Fruit fly (Drosophila melanogaster) whole organism, prepupa: Measurements from ENCODE around the gene CG34287.

ENCODE experiments used
- CG10669 ChIP-seq: fragments of 200-800 bp; sonication (Bioruptor generic); optimal IDR thresholded peaks from 3 replicates; lab custom pipeline; 2018; ENCODE audit warnings: missing biosample characterization, mild to moderate bottlenecking, missing genetic modification characterization, moderate library complexity
- CG11762 ChIP-seq: fragments of 200-800 bp; sonication (Bioruptor generic); optimal IDR thresholded peaks from 3 replicates; lab custom pipeline; 2016; ENCODE audit warnings: missing biosample characterization, missing genetic modification characterization; ENCODE audit not compliant: insufficient read depth
- CG15336 ChIP-seq: fragments of 200-800 bp; sonication (Bioruptor generic); IDR thresholded peaks from 2 replicates; pipeline ENCODE4 v1.3.6; 2022; ENCODE audit warnings: missing biosample characterization, missing genetic modification characterization
- CG1621 ChIP-seq: fragments of 200-800 bp; sonication (Bioruptor generic); optimal IDR thresholded peaks from 3 replicates; lab custom pipeline; 2018; ENCODE audit warnings: missing biosample characterization, mild to moderate bottlenecking, missing genetic modification characterization
- CG3032 ChIP-seq: fragments of 200-800 bp; optimal IDR thresholded peaks from 2 replicates; lab custom pipeline; 2019; ENCODE audit warnings: missing biosample characterization, mild to moderate bottlenecking, missing genetic modification characterization, moderate library complexity
- CG3919 ChIP-seq: fragments of 200-800 bp; sonication (Bioruptor generic); optimal IDR thresholded peaks from 3 replicates; lab custom pipeline; 2016; ENCODE audit warnings: missing biosample characterization, missing genetic modification characterization
- CG4318 ChIP-seq: fragments of 200-800 bp; sonication (Bioruptor generic); optimal IDR thresholded peaks from 3 replicates; lab custom pipeline; 2017; ENCODE audit warnings: missing biosample characterization, mild to moderate bottlenecking, missing genetic modification characterization
- CG6163 ChIP-seq: fragments of 200-800 bp; sonication (Bioruptor generic); IDR thresholded peaks from 3 replicates; pipeline ENCODE4 v1.3.6; 2022; ENCODE audit warnings: missing biosample characterization, missing genetic modification characterization
- CG6792 ChIP-seq: fragments of 200-800 bp; sonication (Bioruptor generic); optimal IDR thresholded peaks from 3 replicates; lab custom pipeline; 2016; ENCODE audit warnings: missing biosample characterization, missing genetic modification characterization
- CG6808 ChIP-seq: fragments of 200-800 bp; sonication (Bioruptor generic); optimal IDR thresholded peaks from 3 replicates; lab custom pipeline; 2017; ENCODE audit warnings: missing biosample characterization, missing genetic modification characterization, mild to moderate bottlenecking, moderate library complexity, missing genetic modification reagents
- CG8119 ChIP-seq: fragments of 200-800 bp; sonication (Bioruptor generic); IDR thresholded peaks from 3 replicates; pipeline ENCODE4 v1.3.6; 2022; ENCODE audit warnings: missing biosample characterization, missing genetic modification characterization
- CG8319 ChIP-seq: fragments of 200-800 bp; sonication (Bioruptor generic); optimal IDR thresholded peaks from 3 replicates; lab custom pipeline; 2016; ENCODE audit warnings: missing biosample characterization, missing genetic modification characterization
- CG8632 ChIP-seq: fragments of 200-800 bp; sonication (Bioruptor generic); optimal IDR thresholded peaks from 3 replicates; lab custom pipeline; 2016; ENCODE audit warnings: missing biosample characterization, missing genetic modification characterization
- CG9139 ChIP-seq: fragments of 200-800 bp; sonication (Bioruptor generic); optimal IDR thresholded peaks from 3 replicates; lab custom pipeline; 2017; ENCODE audit warnings: missing biosample characterization, mild to moderate bottlenecking, missing genetic modification characterization
- Eip75B ChIP-seq: fragments of 200-800 bp; sonication (Bioruptor generic); optimal IDR thresholded peaks from 3 replicates; lab custom pipeline; 2016; ENCODE audit warnings: missing biosample characterization, missing genetic modification characterization
- Eip78C ChIP-seq: fragments of 200-800 bp; sonication (Bioruptor generic); peaks from one replicate; lab custom pipeline; 2016; ENCODE audit warnings: missing biosample characterization, missing genetic modification characterization
- Eip93F ChIP-seq: fragments of 200-800 bp; sonication (Bioruptor generic); optimal IDR thresholded peaks from 2 replicates; lab custom pipeline; 2016; ENCODE audit warnings: missing biosample characterization, mild to moderate bottlenecking, missing genetic modification characterization
- Gug ChIP-seq: fragments of 200-800 bp; sonication (Bioruptor generic); IDR thresholded peaks from 2 replicates; pipeline ENCODE4 v1.3.6; 2022; ENCODE audit warnings: missing biosample characterization, missing genetic modification characterization
- Hr4 ChIP-seq: fragments of 200-800 bp; sonication (Bioruptor generic); optimal IDR thresholded peaks from 3 replicates; lab custom pipeline; 2016; ENCODE audit warnings: missing biosample characterization, missing genetic modification characterization
- Lpt ChIP-seq: fragments of 200-800 bp; sonication (Bioruptor generic); optimal IDR thresholded peaks from 3 replicates; lab custom pipeline; 2016; ENCODE audit warnings: missing biosample characterization, missing genetic modification characterization
- Met ChIP-seq: fragments of 200-800 bp; sonication (Bioruptor generic); optimal IDR thresholded peaks from 3 replicates; lab custom pipeline; 2016; ENCODE audit warnings: missing biosample characterization, missing genetic modification characterization
- OdsH ChIP-seq: fragments of 200-800 bp; sonication (Bioruptor generic); optimal IDR thresholded peaks from 3 replicates; lab custom pipeline; 2016; ENCODE audit warnings: missing biosample characterization, missing genetic modification characterization
- Smox ChIP-seq: fragments of 200-800 bp; sonication (Bioruptor generic); optimal IDR thresholded peaks from 3 replicates; lab custom pipeline; 2016; ENCODE audit warnings: missing biosample characterization, missing genetic modification characterization
- Sox102F ChIP-seq: fragments of 200-800 bp; sonication (Bioruptor generic); optimal IDR thresholded peaks from 2 replicates; lab custom pipeline; 2016; ENCODE audit warnings: missing biosample characterization, mild to moderate bottlenecking, missing genetic modification characterization
- Sox14 ChIP-seq: fragments of 200-800 bp; sonication (Bioruptor generic); optimal IDR thresholded peaks from 3 replicates; lab custom pipeline; 2016; ENCODE audit warnings: missing biosample characterization, missing genetic modification characterization
- Sox15 ChIP-seq: fragments of 200-800 bp; sonication (Bioruptor generic); optimal IDR thresholded peaks from 3 replicates; lab custom pipeline; 2016; ENCODE audit warnings: missing biosample characterization, missing genetic modification characterization
- cyc ChIP-seq: fragments of 200-800 bp; sonication (Bioruptor generic); optimal IDR thresholded peaks from 3 replicates; lab custom pipeline; 2016; ENCODE audit warnings: missing biosample characterization, missing genetic modification characterization
- dac ChIP-seq: fragments of 200-800 bp; sonication (Bioruptor generic); optimal IDR thresholded peaks from 2 replicates; lab custom pipeline; 2017; ENCODE audit warnings: missing biosample characterization, mild to moderate bottlenecking, missing genetic modification characterization
- dsx ChIP-seq: fragments of 200-800 bp; optimal IDR thresholded peaks from 3 replicates; lab custom pipeline; 2019; ENCODE audit warnings: missing biosample characterization, mild to moderate bottlenecking, missing genetic modification characterization, moderate library complexity; ENCODE audit not compliant: poor library complexity, severe bottlenecking
- eg ChIP-seq: fragments of 200-800 bp; sonication (Bioruptor generic); IDR thresholded peaks from 3 replicates; pipeline ENCODE4 v1.3.6; 2022; ENCODE audit warnings: missing biosample characterization, missing genetic modification characterization
- esn ChIP-seq: fragments of 200-800 bp; sonication (Bioruptor generic); optimal IDR thresholded peaks from 2 replicates; lab custom pipeline; 2016; ENCODE audit warnings: missing biosample characterization, mild to moderate bottlenecking, missing genetic modification characterization, moderate library complexity
- fd59A ChIP-seq: fragments of 200-800 bp; sonication (Bioruptor generic); optimal IDR thresholded peaks from 2 replicates; lab custom pipeline; 2017; ENCODE audit warnings: missing biosample characterization, mild to moderate bottlenecking, missing genetic modification characterization, missing genetic modification reagents
- fd85E ChIP-seq: fragments of 200-800 bp; sonication (Bioruptor generic); optimal IDR thresholded peaks from 3 replicates; lab custom pipeline; 2016; ENCODE audit warnings: missing biosample characterization, missing genetic modification characterization
- fkh ChIP-seq: fragments of 200-800 bp; sonication (Bioruptor generic); optimal IDR thresholded peaks from 3 replicates; lab custom pipeline; 2017; ENCODE audit warnings: missing biosample characterization, mild to moderate bottlenecking, missing genetic modification characterization, moderate library complexity
- net ChIP-seq: fragments of 200-800 bp; sonication (Bioruptor generic); optimal IDR thresholded peaks from 3 replicates; lab custom pipeline; 2016; ENCODE audit warnings: missing biosample characterization, missing genetic modification characterization
- pdm3 ChIP-seq: fragments of 200-800 bp; sonication (Bioruptor generic); optimal IDR thresholded peaks from 3 replicates; lab custom pipeline; 2016; ENCODE audit warnings: missing biosample characterization, missing genetic modification characterization
- salr ChIP-seq, 2 experiments: fragments of 200-800 bp; sonication (Bioruptor generic); optimal IDR thresholded peaks; 3 replicates each; lab custom pipeline; 2016 to 2018; ENCODE audit warnings: missing biosample characterization in 2 of 2, missing genetic modification characterization in 2 of 2, mild to moderate bottlenecking in 1 of 2
- spab ChIP-seq: fragments of 200-800 bp; sonication (Bioruptor generic); optimal IDR thresholded peaks from 2 replicates; lab custom pipeline; 2017; ENCODE audit warnings: missing biosample characterization, mild to moderate bottlenecking, missing genetic modification characterization, missing genetic modification reagents
- ss ChIP-seq, 2 experiments: fragments of 200-800 bp; sonication (Bioruptor generic); optimal IDR thresholded peaks; 2 replicates in 1 of 2; 3 replicates in 1 of 2; lab custom pipeline; 2017 to 2018; ENCODE audit warnings: mild to moderate bottlenecking in 2 of 2, missing biosample characterization in 2 of 2, missing genetic modification characterization in 2 of 2, moderate library complexity in 1 of 2
- svp ChIP-seq: fragments of 200-800 bp; sonication (Bioruptor generic); peaks from one replicate; lab custom pipeline; 2016; ENCODE audit warnings: missing biosample characterization, missing genetic modification characterization
- topi ChIP-seq: fragments of 200-800 bp; sonication (Bioruptor generic); optimal IDR thresholded peaks from 3 replicates; lab custom pipeline; 2016; ENCODE audit warnings: missing biosample characterization, missing genetic modification characterization

Gene CG34287

dm6 chr3R:5853032-5853431, at the start of gene CG34287:
Gene CG34287 (plus strand): TSS chr3R:5853332.
- TF ChIP-seq svp (no peak), Eip78C (GFP tag; lab: Kevin White, UChicago) (no peak), CG4318 (GFP tag; lab: Kevin White, UChicago) (no peak), CG15336 (GFP tag; lab: Robert Waterston, UW) (no peak), CG8632 (no peak), Eip75B (GFP tag; lab: Kevin White, UChicago) (no peak), Met (GFP tag; lab: Kevin White, UChicago) (no peak), net (GFP tag; lab: Kevin White, UChicago) (no peak), ss (GFP tag; optimal IDR thresholded peaks at IDR 0.05; lab: Kevin White, UChicago) (no peak), CG3032 (tag; lab: Kevin White, UChicago) (no peak), Lpt (GFP tag; lab: Kevin White, UChicago) (no peak)

- TF ChIP-seq CG1621 (tag; lab: Kevin White, UChicago): peak; percentile 4
- 0 out of 3 replicates have a peak, but pooled peaks have one; percentile 23 for TF ChIP-seq CG6163 (GFP tag; lab: Robert Waterston, UW)
- TF ChIP-seq eg: peak; percentile 39; the same call in 1 of the 3 replicates
- TF ChIP-seq CG15336 (GFP tag; lab: Robert Waterston, UW): 0 out of 2 replicates have a peak, but pooled peaks have one; percentile 32
- peak; percentile 59 for TF ChIP-seq Eip78C (GFP tag; lab: Kevin White, UChicago)
- TF ChIP-seq fd59A (GFP tag; lab: Kevin White, UChicago): no peak
- TF ChIP-seq ss (GFP tag; optimal IDR thresholded peaks at IDR 0.05; lab: Kevin White, UChicago): peak in 1 of 2 experiments; percentile 83
- no peak for TF ChIP-seq CG11762 (GFP tag; lab: Kevin White, UChicago)
These were observed 39.9 kb upstream of the CG34287 start, which contains the start of gene CG42675 for dm6 chr3R:5813157-5813659. Gene CG42675 (plus strand): TSS chr3R:5813609.

- TF ChIP-seq OdsH: no peak
- peak; percentile 61 for TF ChIP-seq Eip78C (GFP tag; lab: Kevin White, UChicago)
These were observed 31.9 kb upstream of the CG34287 start, which contains the start of gene Hpr1 for dm6 chr3R:5821243-5821642. Gene Hpr1 (minus strand): TSS chr3R:5821440.

dm6 chr3R:5821750-5822149, 31.4 kb upstream of the CG34287 start, which contains the start of gene CG46303:
Gene CG46303 (plus strand): TSS chr3R:5821972.
- TF ChIP-seq Smox (GFP tag; lab: Kevin White, UChicago) (no peak), CG6792 (GFP tag; lab: Kevin White, UChicago) (no peak), pdm3 (GFP tag; lab: Kevin White, UChicago) (no peak), dsx (GFP tag; lab: Kevin White, UChicago) (no peak), Eip93F (GFP tag; lab: Kevin White, UChicago) (no peak), fkh (no peak), CG8119 (no peak), CG9139 (no peak), spab (GFP tag; lab: Kevin White, UChicago) (no peak), CG1621 (tag; lab: Kevin White, UChicago) (no peak), CG15336 (GFP tag; lab: Robert Waterston, UW) (no peak), cyc (GFP tag; lab: Kevin White, UChicago) (no peak), OdsH (no peak), CG6808 (GFP tag; lab: Kevin White, UChicago) (no peak), Hr4 (GFP tag; lab: Kevin White, UChicago) (no peak), Eip75B (GFP tag; lab: Kevin White, UChicago) (no peak), salr (GFP tag; optimal IDR thresholded peaks at IDR 0.05; lab: Kevin White, UChicago) (no peak)
- TF ChIP-seq, all 60 proteins: peak for 0

dm6 chr3R:5824456-5824855, 28.7 kb upstream of the CG34287 start, which contains the start of the genes Sec20 and dgrn:
Gene Sec20 (minus strand): TSS chr3R:5824532.
Gene dgrn (plus strand): TSS chr3R:5824615.
- peak; percentile 52 for TF ChIP-seq Eip93F (GFP tag; lab: Kevin White, UChicago)
- TF ChIP-seq Smox (GFP tag; lab: Kevin White, UChicago): no peak
- TF ChIP-seq fd59A (GFP tag; lab: Kevin White, UChicago): no peak
- peak; percentile 70 for TF ChIP-seq Sox14 (GFP tag; lab: Kevin White, UChicago)
- no peak for TF ChIP-seq CG8119
- TF ChIP-seq fkh: no peak
- no peak for TF ChIP-seq fd85E (GFP tag; lab: Kevin White, UChicago)
- TF ChIP-seq CG8319: peak; percentile 43
- peak; percentile 64 for TF ChIP-seq topi
- TF ChIP-seq OdsH: peak; percentile 74
- peak; percentile 15 for TF ChIP-seq CG8632
- peak; percentile 78 for TF ChIP-seq esn (GFP tag; lab: Kevin White, UChicago)
- no peak for TF ChIP-seq CG3919 (GFP tag; lab: Kevin White, UChicago)
- no peak for TF ChIP-seq net (GFP tag; lab: Kevin White, UChicago)
- TF ChIP-seq CG4318 (GFP tag; lab: Kevin White, UChicago): no peak
- no peak for TF ChIP-seq dac (GFP tag; lab: Kevin White, UChicago)
- TF ChIP-seq Gug (GFP tag; lab: Robert Waterston, UW): 0 out of 2 replicates have a peak, but pooled peaks have one; percentile 32
- peak; percentile 67 for TF ChIP-seq cyc (GFP tag; lab: Kevin White, UChicago)
- TF ChIP-seq Sox15: peak; percentile 29
- no peak for TF ChIP-seq Sox102F
- TF ChIP-seq CG10669 (GFP tag; lab: Kevin White, UChicago): no peak
